Fruit fly (Drosophila melanogaster): Measurements from ENCODE around the gene CG43355.

DNA sequence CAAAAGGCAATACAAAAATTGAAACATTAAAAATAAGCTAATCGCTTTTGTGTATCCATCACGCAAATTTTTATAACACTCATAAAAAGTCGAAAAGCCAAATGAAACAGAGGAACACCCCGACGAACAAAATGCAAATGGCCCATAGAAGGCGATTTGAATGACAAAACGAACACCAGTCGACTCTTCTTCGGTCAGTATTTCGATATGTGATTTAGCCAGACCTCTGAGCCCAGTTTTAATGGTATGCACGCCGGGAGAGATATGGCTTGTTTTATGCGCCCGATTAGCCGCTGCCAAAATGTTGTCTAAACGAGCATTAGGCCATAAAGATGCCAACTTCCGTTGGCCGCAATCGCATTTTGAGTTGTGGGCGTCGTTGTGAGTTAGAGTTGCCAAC is 16.4 kb upstream of the CG43355 start:
- no peak for TF ChIP-seq psq (optimal IDR thresholded peaks at IDR 0.05)
- no peak for TF ChIP-seq insv (optimal IDR thresholded peaks at IDR 0.05)
